Worm (Caenorhabditis elegans) whole organism, midembryonic: ENCODE results near the gene snap-29.
A peak's percentile ranks its signal among the peaks of the same experiment; 100 is the strongest.

Source experiments
- T22C8.4 ChIP-seq: fragments of 200-800 bp; sonication (Bioruptor generic); IDR thresholded peaks from 2 replicates; pipeline ENCODE4 v1.3.6; 2022; ENCODE audit warnings: missing genetic modification characterization, missing compliant biosample characterization
- cog-1 ChIP-seq: sonication (generic microtip); optimal IDR thresholded peaks from 2 replicates; lab custom pipeline; 2016; ENCODE audit warnings: missing genetic modification characterization, missing compliant biosample characterization
- flt-1 ChIP-seq: fragments of 200-800 bp; sonication (Bioruptor generic); IDR thresholded peaks from 2 replicates; pipeline ENCODE4 v1.3.6; 2022; ENCODE audit warnings: missing genetic modification characterization, missing compliant biosample characterization
- med-1 ChIP-seq: sonication (generic microtip); optimal IDR thresholded peaks from 2 replicates; lab custom pipeline; 2017; ENCODE audit warnings: missing genetic modification characterization, mild to moderate bottlenecking, missing compliant biosample characterization, antibody characterized with exemption, missing genetic modification reagents; ENCODE audit not compliant: insufficient read depth
- ref-1 ChIP-seq: fragments of 200-800 bp; sonication (Bioruptor generic); conservative IDR thresholded peaks from 2 replicates; pipeline ENCODE4 v1.3.6; 2022; ENCODE audit warnings: missing genetic modification reagents, missing genetic modification characterization, missing compliant biosample characterization
- ztf-23 ChIP-seq: fragments of 200-800 bp; sonication (Bioruptor generic); IDR thresholded peaks from 2 replicates; pipeline ENCODE4 v1.3.6; 2022; ENCODE audit warnings: missing genetic modification reagents, missing genetic modification characterization, missing compliant biosample characterization
- ztf-29 ChIP-seq: fragments of 200-800 bp; sonication (Bioruptor generic); IDR thresholded peaks from 2 replicates; pipeline ENCODE4 v1.3.6; 2022; ENCODE audit warnings: missing genetic modification reagents, missing genetic modification characterization, missing compliant biosample characterization

DNA sequence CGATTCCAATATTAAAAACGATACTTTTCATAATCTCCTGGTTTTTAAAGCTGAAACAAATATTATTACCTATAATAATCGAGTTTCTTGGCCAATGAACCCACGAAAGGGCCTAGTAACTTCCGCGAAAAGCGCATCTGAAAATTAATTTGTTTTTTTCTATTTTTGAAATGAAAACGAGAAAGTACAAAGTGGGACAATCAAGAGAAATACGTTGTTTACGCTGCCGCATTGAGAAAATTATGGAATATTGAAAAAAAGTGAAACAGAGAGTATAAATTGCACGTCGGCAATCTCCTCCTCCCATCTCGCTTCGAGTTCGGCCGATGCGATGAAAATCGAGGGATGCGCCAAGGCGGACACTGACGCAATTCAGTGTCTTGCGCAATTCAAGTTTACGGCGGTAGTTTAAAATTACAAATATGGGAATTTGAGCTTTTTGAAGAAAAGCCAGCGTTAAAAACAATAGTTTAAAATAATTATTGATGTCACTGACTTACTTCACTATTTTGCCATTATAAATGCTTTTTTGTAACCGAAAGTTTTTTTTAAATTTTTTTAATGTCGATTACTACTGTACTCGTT is 34.7 kb upstream of the snap-29 start, which contains the start of gene pdhk-2:
- TF ChIP-seq med-1 (GFP tag; lab: Kevin White, UChicago), result no peak
- TF ChIP-seq cog-1, result peak; percentile 72
- 0 out of 2 replicates have a peak, but pooled peaks have one; percentile 5 for TF ChIP-seq ref-1 (GFP tag; lab: Robert Waterston, UW)
- peak; percentile 81 for TF ChIP-seq flt-1
- no peak for TF ChIP-seq ztf-29 (GFP tag; lab: Robert Waterston, UW)
- no peak for TF ChIP-seq T22C8.4
- peak; percentile 90 for TF ChIP-seq ztf-23 (GFP tag; lab: Robert Waterston, UW)
